Worm (Caenorhabditis elegans): ENCODE data around the gene mif-2.

Gene mif-2

DNA sequence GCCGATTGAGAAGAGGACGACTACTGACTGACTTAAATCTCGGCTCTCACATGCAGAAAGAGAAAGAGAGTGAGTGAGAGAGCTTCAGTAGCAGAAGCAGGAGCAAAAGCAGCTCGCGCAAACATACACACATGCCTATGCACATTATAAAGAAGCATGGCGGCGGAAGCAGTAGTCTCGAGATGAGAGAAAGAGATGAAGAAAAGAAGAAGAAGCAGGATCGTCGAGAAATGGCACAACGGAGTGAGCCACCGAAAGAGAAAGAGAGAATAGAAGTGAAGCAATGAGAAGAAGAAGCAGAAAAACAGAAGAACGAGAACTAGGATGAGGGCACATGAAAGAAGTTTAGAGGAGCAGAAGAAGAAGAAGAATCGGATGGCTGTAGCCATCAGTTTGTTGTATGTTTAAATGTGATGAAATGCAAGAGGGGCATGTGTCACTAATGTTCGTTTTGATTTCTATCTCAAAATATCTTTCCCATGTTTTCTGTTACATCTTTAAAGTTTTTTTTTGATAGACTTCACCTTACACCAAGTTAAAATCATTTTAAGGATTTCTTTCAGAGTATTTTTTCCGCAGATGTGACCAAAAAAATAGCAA, 48.7 kb upstream of the mif-2 start (continued):
- TF ChIP-seq snu-23 (GFP tag; optimal IDR thresholded peaks at IDR 0.05) = peak; percentile 40
- TF ChIP-seq C16A3.4 (tag; optimal IDR thresholded peaks at IDR 0.05) = peak; percentile 29
- TF ChIP-seq nhr-90 (tag; optimal IDR thresholded peaks at IDR 0.05; ENCODE audit: poor library complexity) = no peak
- no peak for TF ChIP-seq lin-13 (GFP tag; optimal IDR thresholded peaks at IDR 0.05)
- TF ChIP-seq mef-2 (tag; optimal IDR thresholded peaks at IDR 0.05) = no peak
- no peak for TF ChIP-seq sptf-1 (tag; optimal IDR thresholded peaks at IDR 0.05)
- TF ChIP-seq vab-15 (tag; optimal IDR thresholded peaks at IDR 0.05) = no peak
- TF ChIP-seq mep-1 (tag; optimal IDR thresholded peaks at IDR 0.05) = peak; percentile 71
- peak; percentile 52 for TF ChIP-seq tbx-2 (tag; optimal IDR thresholded peaks at IDR 0.05)
- TF ChIP-seq sup-37 (GFP tag; optimal IDR thresholded peaks at IDR 0.05) = no peak
- TF ChIP-seq unc-98 (GFP tag; IDR thresholded peaks at IDR 0.05) = no peak
- no peak for TF ChIP-seq ama-1 (optimal IDR thresholded peaks at IDR 0.05)
- no peak for TF ChIP-seq mab-9 (GFP tag; IDR thresholded peaks at IDR 0.05)
- peak; percentile 87 for TF ChIP-seq fkh-8 (tag; optimal IDR thresholded peaks at IDR 0.05)
- no peak for TF ChIP-seq nhr-237 (tag; optimal IDR thresholded peaks at IDR 0.05)
- no peak for TF ChIP-seq grh-1 (GFP tag; IDR thresholded peaks at IDR 0.05)
- TF ChIP-seq ceh-63 (GFP tag; optimal IDR thresholded peaks at IDR 0.05) = no peak
- no peak for TF ChIP-seq aly-2 (tag; optimal IDR thresholded peaks at IDR 0.05)
- no peak for TF ChIP-seq fkh-4 (tag; optimal IDR thresholded peaks at IDR 0.05; ENCODE audit: borderline replicate concordance)
- no peak for TF ChIP-seq aha-1 (tag; optimal IDR thresholded peaks at IDR 0.05)
- TF ChIP-seq ceh-88 (GFP tag; IDR thresholded peaks at IDR 0.05) = no peak
- TF ChIP-seq blmp-1 (tag; optimal IDR thresholded peaks at IDR 0.05) = no peak
- TF ChIP-seq lin-39 (tag; optimal IDR thresholded peaks at IDR 0.05) = no peak
- TF ChIP-seq unc-130 (tag; optimal IDR thresholded peaks at IDR 0.05) = no peak
- no peak for TF ChIP-seq nhr-84 (tag; optimal IDR thresholded peaks at IDR 0.05)
- no peak for TF ChIP-seq nhr-11 (tag; optimal IDR thresholded peaks at IDR 0.05)
- peak; percentile 15 to 38 for TF ChIP-seq efl-1 (optimal IDR thresholded peaks at IDR 0.05)
- no peak for TF ChIP-seq efl-1 (GFP tag; optimal IDR thresholded peaks at IDR 0.05 in 1 of 2)
- TF ChIP-seq egl-27 (tag; optimal IDR thresholded peaks at IDR 0.05) = no peak
- no peak for TF ChIP-seq zag-1 (tag; optimal IDR thresholded peaks at IDR 0.05)
- peak in 1 of 3 experiments; percentile 23 for TF ChIP-seq dpl-1 (GFP tag; optimal IDR thresholded peaks at IDR 0.05)
- TF ChIP-seq dsc-1 (tag; optimal IDR thresholded peaks at IDR 0.05) = peak; percentile 49
- TF ChIP-seq nhr-71 (tag; optimal IDR thresholded peaks at IDR 0.05) = peak; percentile 70
- no peak for TF ChIP-seq zip-4 (GFP tag; optimal IDR thresholded peaks at IDR 0.05)
- no peak for TF ChIP-seq C34B4.2 (tag; optimal IDR thresholded peaks at IDR 0.05)
- peak; percentile 47 for TF ChIP-seq swsn-7 (tag; optimal IDR thresholded peaks at IDR 0.05)
- no peak for TF ChIP-seq F16B12.6 (tag; optimal IDR thresholded peaks at IDR 0.05)
- TF ChIP-seq C04F5.9 (tag; optimal IDR thresholded peaks at IDR 0.05) = no peak
- TF ChIP-seq ceh-82 (tag; optimal IDR thresholded peaks at IDR 0.05) = peak; percentile 5 to 67 (median 25)
- TF ChIP-seq pqm-1 (tag; optimal IDR thresholded peaks at IDR 0.05) = no peak
- TF ChIP-seq elt-3 (tag; optimal IDR thresholded peaks at IDR 0.05) = no peak
- TF ChIP-seq jun-1 (tag; optimal IDR thresholded peaks at IDR 0.05) = no peak
- no peak for TF ChIP-seq tlp-1 (tag; optimal IDR thresholded peaks at IDR 0.05)
- no peak for TF ChIP-seq hpl-2 (GFP tag; optimal IDR thresholded peaks at IDR 0.05)
- no peak for TF ChIP-seq elt-2 (tag; optimal IDR thresholded peaks at IDR 0.05)
- no peak for TF ChIP-seq nhr-12 (tag; optimal IDR thresholded peaks at IDR 0.05)
- no peak for TF ChIP-seq ceh-8 (GFP tag; optimal IDR thresholded peaks at IDR 0.05)
- TF ChIP-seq mdl-1 (tag; optimal IDR thresholded peaks at IDR 0.05) = peak in 1 of 2 experiments; percentile 29
- TF ChIP-seq nhr-77 (tag; optimal IDR thresholded peaks at IDR 0.05) = no peak
- TF ChIP-seq nhr-85 (tag) = no peak
- TF ChIP-seq nhr-28 (tag; optimal IDR thresholded peaks at IDR 0.05) = no peak
- TF ChIP-seq ztf-4 (tag; optimal IDR thresholded peaks at IDR 0.05) = no peak
- TF ChIP-seq lir-3 (tag; optimal IDR thresholded peaks at IDR 0.05; ENCODE audit: poor library complexity) = no peak
- no peak for TF ChIP-seq ets-5 (GFP tag; IDR thresholded peaks at IDR 0.05)
